Worm (Caenorhabditis elegans) whole organism, L4/young adult: ENCODE data around the gene F42A6.6.
"Not testable (repeated sequence)": the region's sequence is repeated elsewhere in the genome, so short reads cannot be mapped to it uniquely, and the experiment has no call there.

Experiments
- W03F9.2 ChIP-seq: fragments of 150-350 bp; optimal IDR thresholded peaks from 2 replicates; lab custom pipeline; 2014; ENCODE audit warnings: missing biosample characterization, missing genetic modification characterization
- dao-5 ChIP-seq: sonication (generic microtip); optimal IDR thresholded peaks from 2 replicates; lab custom pipeline; 2016; ENCODE audit warnings: missing genotype, missing genetic modification characterization, moderate library complexity, missing compliant biosample characterization
- him-1 ChIP-seq: sonication (generic microtip); optimal IDR thresholded peaks from 2 replicates; lab custom pipeline; 2016; ENCODE audit warnings: missing genotype, missing genetic modification reagents, missing genetic modification characterization, missing compliant biosample characterization

F42A6.6 gene

DNA sequence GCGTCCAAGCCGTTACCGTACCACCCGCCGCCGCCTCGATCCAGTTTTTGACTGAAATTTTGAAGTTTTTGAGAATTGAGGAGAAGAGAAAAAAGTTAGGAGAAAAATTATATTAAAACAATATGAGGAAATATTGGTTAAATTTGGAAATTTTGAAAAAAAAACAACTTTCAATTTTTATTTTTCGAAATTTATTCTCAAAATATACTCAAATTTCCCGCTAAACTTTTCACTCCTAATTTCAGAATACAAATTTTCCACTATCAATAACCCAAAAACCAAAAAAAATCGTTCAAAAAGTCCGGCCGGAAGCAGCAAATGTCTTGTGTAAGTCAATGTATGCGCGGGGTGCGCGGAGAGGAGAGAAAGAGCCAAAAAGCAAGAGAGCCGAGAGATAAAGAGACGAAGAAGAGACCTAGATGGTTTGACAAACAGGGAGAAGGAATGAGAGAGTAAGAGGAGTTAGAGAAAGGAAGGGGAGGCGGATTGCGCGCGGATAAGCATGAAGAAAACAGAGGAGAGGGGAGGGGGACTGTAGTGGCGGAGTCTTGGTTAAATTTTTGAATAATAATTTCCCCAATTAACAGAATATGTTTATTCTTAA, 13.4 kb upstream of the F42A6.6 start, which contains the start of gene elks-1:
Gene elks-1, minus strand, starts transcription at position 51 of the 604 bp plus-strand sequence.
- TF ChIP-seq W03F9.2 (no peak), dao-5 (tag; lab: Kevin White, UChicago) (no peak)

DNA sequence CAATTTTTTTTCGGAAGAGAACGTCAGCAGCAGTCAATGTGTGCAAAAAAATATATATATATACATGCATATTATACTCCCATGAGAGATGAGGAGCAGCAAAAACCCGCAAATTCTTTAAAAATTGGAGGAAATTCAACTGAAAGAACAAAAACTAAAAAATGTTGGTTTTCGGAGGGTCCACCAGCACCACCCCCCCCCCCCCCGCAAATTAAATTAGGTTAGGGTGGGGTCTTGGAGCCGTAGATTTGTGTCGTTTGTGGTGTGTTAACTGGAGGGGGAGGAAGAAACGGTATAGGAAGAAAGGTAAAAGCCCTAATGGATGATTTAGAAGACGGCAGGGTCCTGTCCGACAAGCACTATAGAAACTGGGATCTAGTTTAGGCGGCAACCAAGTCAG, 11.7 kb upstream of the F42A6.6 start:
- TF ChIP-seq W03F9.2 = no peak
- no peak for TF ChIP-seq him-1
- no peak for TF ChIP-seq dao-5 (tag; lab: Kevin White, UChicago)

DNA sequence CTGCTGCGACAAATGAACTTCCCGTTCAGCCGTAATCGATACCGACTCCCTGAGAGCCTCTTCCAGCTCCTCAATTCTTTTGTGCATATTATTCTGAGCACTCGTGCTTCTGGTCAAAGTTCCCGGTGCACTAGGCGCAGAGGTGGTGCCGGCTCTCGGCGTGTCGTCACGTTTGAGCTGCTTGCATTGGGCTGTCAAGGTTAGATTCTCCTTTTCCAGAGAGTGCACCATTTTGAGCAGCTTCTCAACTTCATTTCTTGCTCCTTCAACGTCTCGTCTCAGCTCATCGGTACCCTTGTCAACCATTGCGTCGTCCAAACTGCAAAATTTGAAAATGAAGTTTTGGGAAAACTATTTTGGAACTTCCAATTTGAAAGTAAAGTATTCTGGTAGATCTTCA, 8.8 kb upstream of the F42A6.6 start:
- TF ChIP-seq W03F9.2 = no peak
- no peak for TF ChIP-seq dao-5 (tag; lab: Kevin White, UChicago)
- no peak for TF ChIP-seq him-1

- no peak for TF ChIP-seq him-1
- no peak for TF ChIP-seq W03F9.2
- no peak for TF ChIP-seq dao-5 (tag; lab: Kevin White, UChicago)
Measured at ce11 chrIV:3341170-3341569, 4.5 kb upstream of the F42A6.6 start, which contains the start of gene F42A6.2. F42A6.2 (plus strand) TSS chrIV:3341470.

- TF ChIP-seq W03F9.2 (peak; percentile 78), him-1 (peak; percentile 47), dao-5 (tag; lab: Kevin White, UChicago) (no peak)
Measured at ce11 chrIV:3338676-3339075, 2.0 kb upstream of the F42A6.6 start, which contains the start of gene hrpa-1. hrpa-1 (minus strand) TSS chrIV:3338867.

DNA sequence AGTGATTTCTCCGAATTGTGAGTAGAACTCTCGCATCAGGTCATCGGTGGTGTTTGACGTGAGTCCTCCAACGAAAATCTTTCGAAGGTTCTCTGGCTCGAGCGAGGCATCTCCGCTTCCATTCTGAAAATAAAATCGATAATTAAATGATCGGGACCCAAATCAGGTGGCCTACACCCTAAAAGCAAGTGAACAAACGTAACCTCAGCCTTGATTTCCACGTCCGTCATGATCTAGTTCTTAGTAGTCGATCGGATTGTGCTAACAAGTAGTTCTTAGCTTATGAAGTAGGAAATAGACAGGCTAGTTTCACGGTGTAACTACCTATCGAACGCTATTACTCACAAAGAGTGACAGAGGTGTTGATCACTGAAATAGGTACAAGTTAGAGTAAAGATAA, 1.5 kb upstream of the F42A6.6 start:
- TF ChIP-seq W03F9.2 (no peak), him-1 (no peak), dao-5 (tag; lab: Kevin White, UChicago) (no peak)

- no peak for TF ChIP-seq him-1
- TF ChIP-seq dao-5 (tag; lab: Kevin White, UChicago) = no peak
- no peak for TF ChIP-seq W03F9.2
Measured at ce11 chrIV:3337275-3337674, 602 bp upstream of the F42A6.6 start.

- not testable (repeated sequence) for TF ChIP-seq W03F9.2; him-1; dao-5 (tag; lab: Kevin White, UChicago)
Measured at ce11 chrIV:3331758-3332157, 4.9 kb downstream of the F42A6.6 start, which contains the start of gene F42A6.5. F42A6.5 (minus strand) TSS chrIV:3331858.

DNA sequence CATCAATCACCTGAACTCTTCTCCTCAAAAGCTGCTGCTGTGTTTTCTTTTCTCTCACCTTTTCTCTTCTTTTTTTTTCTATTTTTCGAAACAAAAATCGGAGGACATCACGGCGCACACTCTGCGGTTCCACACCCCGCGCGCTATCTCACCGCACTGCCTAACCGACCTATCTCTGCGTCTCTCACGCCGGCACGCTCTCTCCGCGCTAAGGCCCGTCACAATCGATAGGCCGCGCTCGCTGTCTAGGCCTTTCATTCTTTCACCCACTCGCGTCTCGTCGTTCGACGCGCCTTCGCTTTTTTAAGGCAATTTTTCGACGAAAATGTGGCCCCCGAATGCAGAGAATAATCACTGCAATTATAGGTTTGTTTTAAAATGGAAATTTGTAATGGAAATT, 25.4 kb downstream of the F42A6.6 start, which contains the start of gene zip-11:
Gene zip-11, plus strand, starts transcription at position 34 of the 400 bp plus-strand sequence.
- no peak for TF ChIP-seq him-1
- no peak for TF ChIP-seq W03F9.2
- TF ChIP-seq dao-5 (tag; lab: Kevin White, UChicago) = no peak

ce11 chrIV:3310662-3311219, 25.9 kb downstream of the F42A6.6 start:
- TF ChIP-seq him-1 (no peak), W03F9.2 (no peak), dao-5 (tag; lab: Kevin White, UChicago) (no peak)

DNA sequence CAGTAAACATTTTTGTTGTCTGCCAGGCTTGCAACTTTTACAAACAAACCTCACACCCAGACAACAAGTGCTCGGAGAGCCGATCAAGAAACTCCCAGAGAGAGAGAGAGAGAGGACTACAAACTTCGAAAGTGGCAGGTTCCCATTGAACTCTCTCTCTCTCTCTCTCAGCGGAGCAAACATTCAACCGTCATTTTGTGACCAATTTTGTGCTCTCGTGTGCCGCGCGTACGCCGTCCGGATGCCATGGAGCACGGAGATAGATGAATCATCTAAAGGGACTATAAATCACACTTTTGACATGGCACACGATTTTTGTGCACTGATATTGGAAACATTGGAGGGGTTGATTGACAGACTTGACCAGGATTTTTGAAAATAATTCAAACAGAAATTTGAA, 27.8 kb downstream of the F42A6.6 start:
- no peak for TF ChIP-seq W03F9.2
- no peak for TF ChIP-seq him-1
- TF ChIP-seq dao-5 (tag; lab: Kevin White, UChicago) = no peak

DNA sequence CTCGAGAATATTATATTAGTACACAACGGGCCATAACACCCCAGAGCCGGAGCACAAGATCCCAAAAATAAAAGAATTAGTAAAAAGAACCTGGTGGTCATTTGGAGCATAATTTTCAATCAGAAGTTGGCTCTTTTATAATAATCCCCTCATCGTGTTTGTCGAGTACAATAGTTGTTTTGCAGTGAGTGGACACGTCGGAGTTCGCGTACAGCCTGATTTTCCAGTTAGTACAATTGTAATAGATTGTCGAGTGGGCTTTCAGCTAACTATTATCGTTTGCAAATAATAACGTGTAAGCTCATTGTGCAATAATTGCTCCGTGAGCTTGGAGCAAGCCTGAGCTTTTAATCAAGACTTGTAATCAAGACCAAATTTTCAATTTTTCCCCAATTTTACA, 29.2 kb downstream of the F42A6.6 start, which contains the start of gene W08E12.9:
Gene W08E12.9, minus strand, starts transcription at position 101 of the 400 bp plus-strand sequence.
- no peak for TF ChIP-seq dao-5 (tag; lab: Kevin White, UChicago)
- no peak for TF ChIP-seq him-1
- TF ChIP-seq W03F9.2 = no peak

DNA sequence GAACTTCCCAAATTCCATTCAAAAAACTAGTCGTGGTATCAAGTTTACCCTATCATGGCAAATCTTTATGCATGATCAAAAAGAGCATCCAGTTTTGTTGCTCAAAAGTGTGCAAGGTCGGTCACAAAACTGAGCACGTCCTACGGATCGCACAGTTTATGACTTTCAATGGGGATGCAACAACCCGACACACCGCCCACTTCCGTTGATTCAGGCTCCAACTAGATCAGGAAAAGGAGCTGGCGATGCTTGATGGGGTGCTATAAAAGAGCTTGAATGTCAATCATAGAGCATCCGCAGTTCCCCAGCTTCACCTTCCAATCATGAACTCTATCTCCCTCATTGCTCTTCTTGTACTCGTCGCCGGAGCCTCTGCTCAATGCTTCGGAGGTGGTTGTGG, 31.1 kb downstream of the F42A6.6 start, which contains the start of gene W08E12.2:
Gene W08E12.2, plus strand, starts transcription at position 301 of the 400 bp plus-strand sequence.
- TF ChIP-seq dao-5 (tag; lab: Kevin White, UChicago) (no peak), him-1 (no peak), W03F9.2 (no peak)

- TF ChIP-seq him-1; W03F9.2; dao-5 (tag; lab: Kevin White, UChicago): not testable (repeated sequence)
Measured at ce11 chrIV:3303690-3304089, 33.0 kb downstream of the F42A6.6 start, which contains the start of gene idpp-12. idpp-12 (plus strand) TSS chrIV:3303990.

DNA sequence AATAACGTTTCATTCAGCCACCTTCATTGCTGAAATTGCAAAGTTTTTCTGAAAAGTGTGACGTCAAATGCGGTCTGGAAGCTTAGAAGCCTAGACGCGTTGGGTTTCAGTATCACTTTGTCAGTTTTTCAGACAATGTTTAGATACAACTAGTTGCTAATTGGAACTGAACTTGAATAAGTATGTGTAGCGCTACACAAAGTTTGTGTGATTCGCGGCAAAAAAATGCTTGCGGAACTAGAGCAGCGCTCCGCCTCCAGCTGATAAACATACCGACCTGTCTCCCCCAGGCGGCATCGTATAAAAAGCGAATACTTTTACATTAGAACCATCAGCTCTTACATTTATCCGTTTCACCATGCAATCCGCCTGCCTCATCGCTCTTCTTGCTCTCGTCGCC, 34.6 kb downstream of the F42A6.6 start, which contains the start of gene W08E12.4:
Gene W08E12.4, plus strand, starts transcription at position 301 of the 400 bp plus-strand sequence.
- TF ChIP-seq dao-5 (tag; lab: Kevin White, UChicago); W03F9.2; him-1: not testable (repeated sequence)
